Worm (Caenorhabditis elegans): Measurements from ENCODE around the gene Y9C2UA.1.

ce11 chrII:9170851-9171250 lies 31.4 kb downstream of the Y9C2UA.1 start:
- TF ChIP-seq zim-3 (tag; optimal IDR thresholded peaks at IDR 0.05) = no peak
- TF ChIP-seq snpc-1.3 (tag; optimal IDR thresholded peaks at IDR 0.05; ENCODE audit: insufficient read depth) = no peak
- TF ChIP-seq dpl-1 (GFP tag; optimal IDR thresholded peaks at IDR 0.05) = no peak
- TF ChIP-seq lin-35 (GFP tag; optimal IDR thresholded peaks at IDR 0.05) = no peak
- TF ChIP-seq ccch-3 (GFP tag; optimal IDR thresholded peaks at IDR 0.05) = no peak
